Worm (Caenorhabditis elegans) whole organism, L3 larva: ENCODE results near the gene npp-1.

ENCODE experiments used
- elt-2 ChIP-seq: sonication (generic microtip); optimal IDR thresholded peaks from 2 replicates; lab custom pipeline; 2016; ENCODE audit warnings: missing genetic modification reagents, mild to moderate bottlenecking, missing genetic modification characterization, missing compliant biosample characterization
- elt-3 ChIP-seq, 3 experiments: fragments of 150-350 bp in 1 of 3; sonication (generic microtip) in 2 of 3; optimal IDR thresholded peaks; 2 replicates in 2 of 3; 4 replicates in 1 of 3; lab custom pipeline; 2014 to 2017; ENCODE audit warnings: missing biosample characterization in 3 of 3, missing genetic modification characterization in 3 of 3
- fkh-10 ChIP-seq: sonication (generic microtip); optimal IDR thresholded peaks from 2 replicates; lab custom pipeline; 2017; ENCODE audit warnings: missing biosample characterization, missing genetic modification reagents, missing genetic modification characterization
- fkh-2 ChIP-seq: fragments of 150-350 bp; optimal IDR thresholded peaks from 2 replicates; lab custom pipeline; 2014; ENCODE audit warnings: missing biosample characterization, missing genetic modification reagents, missing genetic modification characterization
- hmg-11 ChIP-seq: sonication (generic microtip); optimal IDR thresholded peaks from 2 replicates; lab custom pipeline; 2016; ENCODE audit warnings: missing genetic modification characterization, missing compliant biosample characterization
- mdl-1 ChIP-seq: fragments of 150-350 bp; optimal IDR thresholded peaks from 2 replicates; lab custom pipeline; 2014; ENCODE audit warnings: missing biosample characterization, missing genetic modification characterization
- nhr-12 ChIP-seq: fragments of 150-350 bp; optimal IDR thresholded peaks from 2 replicates; lab custom pipeline; 2014; ENCODE audit warnings: missing biosample characterization, missing genetic modification characterization
- nhr-23 ChIP-seq: fragments of 150-350 bp; optimal IDR thresholded peaks from 2 replicates; lab custom pipeline; 2014; ENCODE audit warnings: missing biosample characterization, missing genetic modification reagents, missing genetic modification characterization
- nhr-237 ChIP-seq: fragments of 150-350 bp; optimal IDR thresholded peaks from 2 replicates; lab custom pipeline; 2014; ENCODE audit warnings: missing biosample characterization, missing genetic modification characterization
- nhr-76 ChIP-seq: fragments of 150-350 bp; sonication (generic microtip); optimal IDR thresholded peaks from 5 replicates; lab custom pipeline; 2014; ENCODE audit warnings: missing biosample characterization, missing genetic modification characterization
- pha-4 ChIP-seq: fragments of 150-350 bp; optimal IDR thresholded peaks from 2 replicates; lab custom pipeline; 2014; ENCODE audit warnings: missing biosample characterization, missing genetic modification reagents, missing genetic modification characterization
- unc-39 ChIP-seq: sonication (generic microtip); optimal IDR thresholded peaks from 4 replicates; lab custom pipeline; 2017; ENCODE audit warnings: missing biosample characterization, missing genetic modification characterization
- zag-1 ChIP-seq: fragments of 150-350 bp; optimal IDR thresholded peaks from 2 replicates; lab custom pipeline; 2014; ENCODE audit warnings: missing biosample characterization, missing genetic modification characterization
- ztf-11 ChIP-seq: fragments of 150-350 bp; optimal IDR thresholded peaks from 2 replicates; lab custom pipeline; 2014; ENCODE audit warnings: missing biosample characterization, missing genetic modification characterization

- no peak for TF ChIP-seq elt-3 (tag; optimal IDR thresholded peaks at IDR 0.05; lab: Kevin White, UChicago)
- TF ChIP-seq pha-4: no peak
- TF ChIP-seq zag-1: no peak
- TF ChIP-seq mdl-1: no peak
- no peak for TF ChIP-seq nhr-23 (tag; lab: Kevin White, UChicago)
- no peak for TF ChIP-seq fkh-10 (GFP tag; lab: Kevin White, UChicago)
- no peak for TF ChIP-seq fkh-2 (tag; lab: Kevin White, UChicago)
- no peak for TF ChIP-seq unc-39
- no peak for TF ChIP-seq nhr-237 (tag; lab: Kevin White, UChicago)
- no peak for TF ChIP-seq nhr-76 (tag; lab: Kevin White, UChicago)
- TF ChIP-seq ztf-11 (tag; lab: Kevin White, UChicago): no peak
- TF ChIP-seq hmg-11 (tag; lab: Kevin White, UChicago): no peak
- TF ChIP-seq elt-2 (tag; lab: Kevin White, UChicago): no peak
- no peak for TF ChIP-seq nhr-12 (tag; lab: Kevin White, UChicago)
These were observed 33.8 kb upstream of the npp-1 start, which contains the start of gene catp-6 for ce11 chrIV:9824480-9824879.
